Worm (Caenorhabditis elegans): Measurements from ENCODE around the gene C16D2.1.

C16D2.1 gene

ce11 chrII:9169450-9169960 lies 38.0 kb downstream of the C16D2.1 start, which contains the start of gene dpl-1 (continued):
- peak; percentile 10 for TF ChIP-seq nhr-20 (tag; optimal IDR thresholded peaks at IDR 0.05)
- peak; percentile 23 for TF ChIP-seq lin-13 (GFP tag; optimal IDR thresholded peaks at IDR 0.05)
- TF ChIP-seq ceh-82 (tag; optimal IDR thresholded peaks at IDR 0.05), result peak in 1 of 3 experiments; percentile 26
- TF ChIP-seq mep-1 (tag; optimal IDR thresholded peaks at IDR 0.05), result peak; percentile 32
- TF ChIP-seq hlh-4 (tag; optimal IDR thresholded peaks at IDR 0.05), result no peak
- peak; percentile 49 for TF ChIP-seq nhr-85 (tag)
- TF ChIP-seq lin-35 (GFP tag; optimal IDR thresholded peaks at IDR 0.05), result peak; percentile 73 to 95
- no peak for TF ChIP-seq nhr-77 (tag; optimal IDR thresholded peaks at IDR 0.05)
- TF ChIP-seq Y116A8C.19 (tag; optimal IDR thresholded peaks at IDR 0.05; ENCODE audit: borderline replicate concordance), result no peak
- TF ChIP-seq nhr-90 (tag; optimal IDR thresholded peaks at IDR 0.05; ENCODE audit: poor library complexity), result no peak
- TF ChIP-seq elt-2 (tag; optimal IDR thresholded peaks at IDR 0.05), result no peak
- TF ChIP-seq ces-1 (GFP tag; optimal IDR thresholded peaks at IDR 0.05), result no peak
- TF ChIP-seq snu-23 (GFP tag; optimal IDR thresholded peaks at IDR 0.05), result peak; percentile 49
- no peak for TF ChIP-seq vab-15 (tag; optimal IDR thresholded peaks at IDR 0.05)
- TF ChIP-seq nhr-76 (tag; optimal IDR thresholded peaks at IDR 0.05), result no peak
- TF ChIP-seq dsc-1 (tag; optimal IDR thresholded peaks at IDR 0.05), result no peak
- TF ChIP-seq F16B12.6 (tag; optimal IDR thresholded peaks at IDR 0.05), result peak; percentile 31
- TF ChIP-seq blmp-1 (tag; optimal IDR thresholded peaks at IDR 0.05), result peak; percentile 33
- TF ChIP-seq ceh-8 (GFP tag; optimal IDR thresholded peaks at IDR 0.05), result no peak
- no peak for TF ChIP-seq pax-3 (tag; optimal IDR thresholded peaks at IDR 0.05)
- peak in 1 of 3 experiments; percentile 82 for TF ChIP-seq dpl-1 (GFP tag; optimal IDR thresholded peaks at IDR 0.05)
- no peak for TF ChIP-seq ceh-90 (tag; optimal IDR thresholded peaks at IDR 0.05)
- TF ChIP-seq nhr-237 (tag; optimal IDR thresholded peaks at IDR 0.05), result no peak
- no peak for TF ChIP-seq alr-1 (tag; optimal IDR thresholded peaks at IDR 0.05; ENCODE audit: borderline replicate concordance)
- TF ChIP-seq ets-5 (GFP tag; IDR thresholded peaks at IDR 0.05), result no peak
- TF ChIP-seq lin-39 (tag; optimal IDR thresholded peaks at IDR 0.05), result no peak
- TF ChIP-seq isw-1 (GFP tag; IDR thresholded peaks at IDR 0.05), result no peak
- no peak for TF ChIP-seq C04F5.9 (tag; optimal IDR thresholded peaks at IDR 0.05)
- no peak for TF ChIP-seq irx-1 (tag; optimal IDR thresholded peaks at IDR 0.05)
- no peak for TF ChIP-seq ztf-4 (tag; optimal IDR thresholded peaks at IDR 0.05)
- no peak for TF ChIP-seq hpl-2 (GFP tag; optimal IDR thresholded peaks at IDR 0.05)
- TF ChIP-seq mef-2 (tag; optimal IDR thresholded peaks at IDR 0.05), result no peak
- no peak for TF ChIP-seq ceh-88 (GFP tag; IDR thresholded peaks at IDR 0.05)
- TF ChIP-seq egl-27 (tag; optimal IDR thresholded peaks at IDR 0.05), result no peak
- TF ChIP-seq skn-1 (tag; optimal IDR thresholded peaks at IDR 0.05), result peak; percentile 26
- TF ChIP-seq jun-1 (tag; optimal IDR thresholded peaks at IDR 0.05), result no peak
- no peak for TF ChIP-seq ama-1 (optimal IDR thresholded peaks at IDR 0.05)
- no peak for TF ChIP-seq lir-3 (tag; optimal IDR thresholded peaks at IDR 0.05; ENCODE audit: poor library complexity)
- no peak for TF ChIP-seq sox-4 (tag; optimal IDR thresholded peaks at IDR 0.05)
- no peak for TF ChIP-seq lin-14 (GFP tag; optimal IDR thresholded peaks at IDR 0.05)
- no peak for TF ChIP-seq sptf-1 (tag; optimal IDR thresholded peaks at IDR 0.05)
- no peak for TF ChIP-seq efl-3 (GFP tag; optimal IDR thresholded peaks at IDR 0.05)
- peak; percentile 34 for TF ChIP-seq tbx-2 (tag; optimal IDR thresholded peaks at IDR 0.05)
- no peak for TF ChIP-seq fos-1 (tag; optimal IDR thresholded peaks at IDR 0.05)
- TF ChIP-seq lsy-2 (tag; optimal IDR thresholded peaks at IDR 0.05), result peak in 1 of 2 experiments; percentile 77
- TF ChIP-seq mab-9 (GFP tag; IDR thresholded peaks at IDR 0.05), result no peak
- no peak for TF ChIP-seq aha-1 (tag; optimal IDR thresholded peaks at IDR 0.05)
- no peak for TF ChIP-seq nhr-28 (tag; optimal IDR thresholded peaks at IDR 0.05)
- peak in 1 of 2 experiments; percentile 44 for TF ChIP-seq mdl-1 (tag; optimal IDR thresholded peaks at IDR 0.05)
- TF ChIP-seq C16A3.4 (tag; optimal IDR thresholded peaks at IDR 0.05), result peak; percentile 59
- TF ChIP-seq unc-62 (GFP tag; optimal IDR thresholded peaks at IDR 0.05), result no peak
- TF ChIP-seq zag-1 (tag; optimal IDR thresholded peaks at IDR 0.05), result no peak

Data from whole organism, L1 larva.